Fruit fly (Drosophila melanogaster): ENCODE measurements around the gene CG43102.

dm6 chr3R:17793287-17793686 lies 1.0 kb downstream of the CG43102 start:
- TF ChIP-seq CG6792 (GFP tag; optimal IDR thresholded peaks at IDR 0.05): no peak
- no peak for TF ChIP-seq acj6 (GFP tag; optimal IDR thresholded peaks at IDR 0.05)
- no peak for TF ChIP-seq CG32006 (GFP tag; optimal IDR thresholded peaks at IDR 0.05)
- TF ChIP-seq fd85E (GFP tag; optimal IDR thresholded peaks at IDR 0.05): no peak
- TF ChIP-seq CG34406 (GFP tag; optimal IDR thresholded peaks at IDR 0.05): no peak
- TF ChIP-seq CG11762 (GFP tag; optimal IDR thresholded peaks at IDR 0.05; ENCODE audit: insufficient read depth): no peak
- no peak for TF ChIP-seq CG10669 (GFP tag; optimal IDR thresholded peaks at IDR 0.05)
- TF ChIP-seq CG8632 (GFP tag; optimal IDR thresholded peaks at IDR 0.05): no peak
- no peak for TF ChIP-seq CG15336 (GFP tag; IDR thresholded peaks at IDR 0.05)
- TF ChIP-seq net (GFP tag; optimal IDR thresholded peaks at IDR 0.05): no peak
- TF ChIP-seq Ets21C (GFP tag; optimal IDR thresholded peaks at IDR 0.05): no peak
- TF ChIP-seq CG6808 (GFP tag; optimal IDR thresholded peaks at IDR 0.05): no peak

Measured in whole organism, prepupa.